Fruit fly (Drosophila melanogaster): ENCODE results near the gene CG32473.
A peak's percentile ranks its signal among the peaks of the same experiment; 100 is the strongest.

CG32473 gene

DNA sequence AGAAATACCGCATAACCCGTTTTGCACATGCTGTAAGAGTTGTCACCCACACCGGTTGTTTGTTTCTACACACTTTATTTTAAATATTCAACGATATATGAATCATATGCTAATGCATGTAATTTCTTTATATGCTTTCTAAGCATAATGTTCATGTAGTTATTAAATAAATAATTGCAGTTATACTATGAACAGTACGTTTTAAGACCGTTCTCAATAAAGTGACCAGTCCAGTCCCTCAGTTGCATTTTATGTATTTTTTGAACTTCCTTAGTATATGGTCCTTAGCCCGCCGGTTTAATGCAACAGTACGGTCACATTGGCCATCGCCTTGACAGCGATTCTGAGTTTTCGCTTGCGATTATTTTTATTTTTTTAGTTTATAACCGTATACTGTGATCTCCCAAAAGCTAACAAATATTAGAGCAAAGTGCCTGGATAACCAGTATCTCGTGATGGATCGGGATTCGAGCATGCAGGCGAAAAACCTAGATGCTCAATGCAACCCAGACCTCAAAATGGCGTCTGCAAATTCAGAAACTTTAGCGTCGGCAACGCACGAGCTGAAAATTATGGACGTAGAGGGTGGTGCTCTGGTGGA lies 38.3 kb upstream of the CG32473 start, which contains the start of gene Ravus (continued):
- TF ChIP-seq Nf-YB (GFP tag; optimal IDR thresholded peaks at IDR 0.05) (no peak), CG12299 (tag; optimal IDR thresholded peaks at IDR 0.05) (no peak), ken (GFP tag; IDR thresholded peaks at IDR 0.05) (no peak), CG6654 (GFP tag; optimal IDR thresholded peaks at IDR 0.05) (no peak), pzg (GFP tag; optimal IDR thresholded peaks at IDR 0.05) (peak; percentile 78), CG10979 (tag; optimal IDR thresholded peaks at IDR 0.05) (peak; percentile 14), ap (GFP tag; IDR thresholded peaks at IDR 0.05) (no peak), eyg (GFP tag; optimal IDR thresholded peaks at IDR 0.05) (no peak), Meics (GFP tag; optimal IDR thresholded peaks at IDR 0.05) (no peak), CG13775 (GFP tag; optimal IDR thresholded peaks at IDR 0.05) (peak; percentile 54), Lpt (GFP tag; optimal IDR thresholded peaks at IDR 0.05) (no peak), ems (GFP tag; optimal IDR thresholded peaks at IDR 0.05) (peak; percentile 35), Poxn (GFP tag; IDR thresholded peaks at IDR 0.05) (no peak), CoRest (tag; optimal IDR thresholded peaks at IDR 0.05) (peak; percentile 79), fd3F (GFP tag; optimal IDR thresholded peaks at IDR 0.05) (no peak), CG14965 (GFP tag; optimal IDR thresholded peaks at IDR 0.05; ENCODE audit: borderline replicate concordance) (no peak), Dll (GFP tag; IDR thresholded peaks at IDR 0.05; ENCODE audit: partially characterized antibody) (no peak), Hmr (GFP tag; optimal IDR thresholded peaks at IDR 0.05) (no peak), dan (GFP tag; IDR thresholded peaks at IDR 0.05) (no peak), Antp (GFP tag; optimal IDR thresholded peaks at IDR 0.05) (peak; percentile 8), Hmx (GFP tag; optimal IDR thresholded peaks at IDR 0.05) (peak; percentile 20), az2 (GFP tag; optimal IDR thresholded peaks at IDR 0.05) (peak; percentile 43), CG17568 (GFP tag; optimal IDR thresholded peaks at IDR 0.05) (no peak), tgo (GFP tag; IDR thresholded peaks at IDR 0.05) (no peak), p53 (GFP tag; optimal IDR thresholded peaks at IDR 0.05) (no peak), CG11085 (GFP tag; IDR thresholded peaks at IDR 0.05) (no peak), Awh (GFP tag; IDR thresholded peaks at IDR 0.05) (no peak), CG11723 (GFP tag; optimal IDR thresholded peaks at IDR 0.05) (no peak), CG17829 (tag; optimal IDR thresholded peaks at IDR 0.05) (peak; percentile 58), ttk (GFP tag; IDR thresholded peaks at IDR 0.05) (no peak), gfzf (GFP tag; optimal IDR thresholded peaks at IDR 0.05) (peak; percentile 91), sisA (GFP tag; IDR thresholded peaks at IDR 0.05) (0 out of 2 replicates have a peak, but pooled peaks have one; percentile 35), CG17612 (GFP tag; IDR thresholded peaks at IDR 0.05) (no peak), bsh (GFP tag; optimal IDR thresholded peaks at IDR 0.05) (peak in 1 of 2 experiments; percentile 27), vfl (GFP tag; optimal IDR thresholded peaks at IDR 0.05) (no peak), Asciz (GFP tag; optimal IDR thresholded peaks at IDR 0.05) (no peak), CG6683 (GFP tag; optimal IDR thresholded peaks at IDR 0.05) (no peak), CG10274 (GFP tag; optimal IDR thresholded peaks at IDR 0.05) (no peak), Eip74EF (GFP tag; optimal IDR thresholded peaks at IDR 0.05) (no peak), CG10147 (GFP tag; optimal IDR thresholded peaks at IDR 0.05) (no peak), usp (GFP tag; optimal IDR thresholded peaks at IDR 0.05) (no peak), CG3407 (GFP tag; optimal IDR thresholded peaks at IDR 0.05) (no peak), unpg (GFP tag; optimal IDR thresholded peaks at IDR 0.05) (peak; percentile 52), YL-1 (GFP tag; optimal IDR thresholded peaks at IDR 0.05) (peak; percentile 74), CG8281 (tag; optimal IDR thresholded peaks at IDR 0.05) (no peak), NK7.1 (GFP tag; optimal IDR thresholded peaks at IDR 0.05) (no peak), aop (GFP tag; IDR thresholded peaks at IDR 0.05) (no peak), lab (GFP tag; optimal IDR thresholded peaks at IDR 0.05) (no peak), CG14860 (GFP tag; IDR thresholded peaks at IDR 0.05; ENCODE audit: partially characterized antibody) (no peak), lilli (GFP tag; optimal IDR thresholded peaks at IDR 0.05) (peak; percentile 70)
